Fruit fly (Drosophila melanogaster) whole organism, embryonic: ENCODE data around the gene Dtg.

Experiments used
- Aef1 ChIP-seq: fragments of 200-800 bp; sonication (Bioruptor generic); IDR thresholded peaks from 3 replicates; pipeline ENCODE4 v1.3.6; 2022; ENCODE audit warnings: missing biosample characterization, missing genetic modification characterization
- CG10267 ChIP-seq: fragments of 200-800 bp; sonication (Bioruptor generic); optimal IDR thresholded peaks from 2 replicates; lab custom pipeline; 2018; ENCODE audit warnings: missing biosample characterization, mild to moderate bottlenecking, missing genetic modification characterization, moderate library complexity
- CG10543 ChIP-seq: fragments of 200-800 bp; sonication (Bioruptor generic); optimal IDR thresholded peaks from 3 replicates; lab custom pipeline; 2017; ENCODE audit warnings: missing biosample characterization, mild to moderate bottlenecking, missing genetic modification characterization, moderate library complexity
- CG13296 ChIP-seq: fragments of 200-800 bp; sonication (Bioruptor generic); optimal IDR thresholded peaks from 3 replicates; lab custom pipeline; 2018; ENCODE audit warnings: missing biosample characterization, mild to moderate bottlenecking, missing genetic modification characterization
- CG13775 ChIP-seq: fragments of 200-800 bp; sonication (Bioruptor generic); optimal IDR thresholded peaks from 3 replicates; lab custom pipeline; 2017; ENCODE audit warnings: missing biosample characterization, mild to moderate bottlenecking, missing genetic modification characterization
- CG17328 ChIP-seq: fragments of 200-800 bp; sonication (Bioruptor generic); IDR thresholded peaks from 2 replicates; pipeline ENCODE4 v1.3.6; 2022; ENCODE audit warnings: missing biosample characterization, missing genetic modification characterization
- CG17361 ChIP-seq: fragments of 200-800 bp; sonication (Bioruptor generic); IDR thresholded peaks from 3 replicates; pipeline ENCODE4 v1.3.6; 2022; ENCODE audit warnings: missing biosample characterization, missing genetic modification characterization
- CG17568 ChIP-seq: fragments of 200-800 bp; sonication (Bioruptor generic); optimal IDR thresholded peaks from 2 replicates; lab custom pipeline; 2018; ENCODE audit warnings: missing biosample characterization, mild to moderate bottlenecking, missing genetic modification characterization, moderate library complexity
- CG2712 ChIP-seq: fragments of 200-800 bp; optimal IDR thresholded peaks from 3 replicates; lab custom pipeline; 2019; ENCODE audit warnings: missing biosample characterization, mild to moderate bottlenecking, missing genetic modification characterization, moderate library complexity
- CG30020 ChIP-seq: fragments of 200-800 bp; optimal IDR thresholded peaks from 2 replicates; lab custom pipeline; 2019; ENCODE audit warnings: missing biosample characterization, mild to moderate bottlenecking, missing genetic modification characterization, moderate library complexity
- CG33213 ChIP-seq: fragments of 200-800 bp; sonication (Bioruptor generic); optimal IDR thresholded peaks from 3 replicates; lab custom pipeline; 2016; ENCODE audit warnings: missing biosample characterization, missing genetic modification characterization
- CG3726 ChIP-seq: fragments of 200-800 bp; sonication (Bioruptor generic); IDR thresholded peaks from 3 replicates; pipeline ENCODE4, ENCODE4 v1.3.6; 2022; ENCODE audit warnings: missing biosample characterization, missing genetic modification characterization
- CG4820 ChIP-seq: fragments of 200-800 bp; sonication (Bioruptor generic); optimal IDR thresholded peaks from 3 replicates; lab custom pipeline; 2016; ENCODE audit warnings: missing biosample characterization, missing genetic modification characterization
- CG6689 ChIP-seq: fragments of 200-800 bp; sonication (Bioruptor generic); IDR thresholded peaks from 2 replicates; pipeline ENCODE4 v1.3.6; 2022; ENCODE audit warnings: missing biosample characterization, missing genetic modification characterization
- CG7357 ChIP-seq: fragments of 200-800 bp; sonication (Bioruptor generic); IDR thresholded peaks from 3 replicates; pipeline ENCODE4 v1.3.6; 2022; ENCODE audit warnings: missing biosample characterization, missing genetic modification characterization
- CG7786 ChIP-seq: fragments of 200-800 bp; sonication (Bioruptor generic); optimal IDR thresholded peaks from 2 replicates; lab custom pipeline; 2016; ENCODE audit warnings: missing biosample characterization, missing genetic modification characterization
- CG8388 ChIP-seq: fragments of 200-800 bp; sonication (Bioruptor generic); optimal IDR thresholded peaks from 2 replicates; lab custom pipeline; 2019; ENCODE audit warnings: missing biosample characterization, mild to moderate bottlenecking, missing genetic modification characterization, moderate library complexity
- CG8478 ChIP-seq: fragments of >200 bp; optimal IDR thresholded peaks from 2 replicates; lab custom pipeline; 2018
- Camta ChIP-seq: fragments of 200-800 bp; sonication (Bioruptor generic); optimal IDR thresholded peaks from 2 replicates; lab custom pipeline; 2016; ENCODE audit warnings: missing biosample characterization, missing genetic modification characterization
- Dbx ChIP-seq: fragments of 200-800 bp; sonication (Bioruptor generic); IDR thresholded peaks from 3 replicates; pipeline ENCODE4 v1.3.6; 2022; ENCODE audit warnings: missing biosample characterization, missing genetic modification characterization
- Deaf1 ChIP-seq: fragments of 200-800 bp; optimal IDR thresholded peaks from 3 replicates; lab custom pipeline; 2019; ENCODE audit warnings: missing biosample characterization, mild to moderate bottlenecking, missing genetic modification characterization, moderate library complexity
- Doc2 ChIP-seq: fragments of 200-800 bp; sonication (Bioruptor generic); IDR thresholded peaks from 2 replicates; pipeline ENCODE4 v1.3.6; 2022; ENCODE audit warnings: missing biosample characterization, missing genetic modification characterization
- Dref ChIP-seq: fragments of 200-800 bp; sonication (Bioruptor generic); IDR thresholded peaks from 2 replicates; pipeline ENCODE4 v1.3.6; 2022; ENCODE audit warnings: missing biosample characterization, missing genetic modification characterization
- E2f2 ChIP-seq: fragments of 200-800 bp; sonication (Bioruptor generic); IDR thresholded peaks from 2 replicates; pipeline ENCODE4 v1.3.6; 2022; ENCODE audit warnings: missing biosample characterization, missing genetic modification characterization
- ERR ChIP-seq: fragments of 200-800 bp; sonication (Bioruptor generic); optimal IDR thresholded peaks from 2 replicates; lab custom pipeline; 2016; ENCODE audit warnings: missing biosample characterization, missing genetic modification characterization
- GATAe ChIP-seq: fragments of 200-800 bp; sonication (Bioruptor generic); conservative IDR thresholded peaks from 2 replicates; pipeline ENCODE4 v1.3.6; 2022; ENCODE audit warnings: missing biosample characterization, missing genetic modification characterization
- Gug ChIP-seq: fragments of 200-800 bp; sonication (Bioruptor generic); IDR thresholded peaks from 4 replicates; pipeline ENCODE4 v1.3.6; 2022; ENCODE audit warnings: missing biosample characterization, missing genetic modification characterization
- HHEX ChIP-seq: fragments of 200-800 bp; sonication (Bioruptor generic); optimal IDR thresholded peaks from 3 replicates; lab custom pipeline; 2017; ENCODE audit warnings: missing biosample characterization, mild to moderate bottlenecking, missing genetic modification characterization, missing genetic modification reagents
- HmgD ChIP-seq: fragments of 200-800 bp; sonication (Bioruptor generic); optimal IDR thresholded peaks from 3 replicates; lab custom pipeline; 2016; ENCODE audit warnings: missing biosample characterization, missing genetic modification characterization
- Hr78 ChIP-seq, 2 experiments: fragments of 200-800 bp in 1 of 2; fragments of >200 bp in 1 of 2; sonication (Bioruptor generic) in 1 of 2; optimal IDR thresholded peaks; 2 replicates each; lab custom pipeline; 2017 to 2019; ENCODE audit warnings: missing biosample characterization in 2 of 2, missing genetic modification characterization in 2 of 2, mild to moderate bottlenecking in 1 of 2, moderate library complexity in 1 of 2
- Lpt ChIP-seq: fragments of >200 bp; optimal IDR thresholded peaks from 2 replicates; lab custom pipeline; 2018; ENCODE audit warnings: missing biosample characterization, missing genetic modification characterization
- Nf-YC ChIP-seq: fragments of 200-800 bp; optimal IDR thresholded peaks from 3 replicates; lab custom pipeline; 2019; ENCODE audit warnings: missing biosample characterization, mild to moderate bottlenecking, missing genetic modification characterization, moderate library complexity
- Sox102F ChIP-seq: fragments of 200-800 bp; sonication (Bioruptor generic); optimal IDR thresholded peaks from 2 replicates; lab custom pipeline; 2018; ENCODE audit warnings: missing biosample characterization, mild to moderate bottlenecking, missing genetic modification characterization, moderate library complexity
- bbx ChIP-seq: fragments of 200-800 bp; sonication (Bioruptor generic); IDR thresholded peaks from 2 replicates; pipeline ENCODE4 v1.3.6; 2022; ENCODE audit warnings: missing biosample characterization, missing genetic modification characterization; ENCODE audit not compliant: partially characterized antibody
- bigmax ChIP-seq: fragments of 200-800 bp; sonication (Bioruptor generic); optimal IDR thresholded peaks from 2 replicates; lab custom pipeline; 2018; ENCODE audit warnings: missing biosample characterization, mild to moderate bottlenecking, missing genetic modification characterization
- chm ChIP-seq: fragments of 200-800 bp; sonication (Bioruptor generic); IDR thresholded peaks from 2 replicates; pipeline ENCODE4 v1.3.6; 2022; ENCODE audit warnings: missing biosample characterization, missing genetic modification characterization
- disco-r ChIP-seq: fragments of 200-800 bp; sonication (Bioruptor generic); optimal IDR thresholded peaks from 2 replicates; lab custom pipeline; 2016; ENCODE audit warnings: missing biosample characterization, missing genetic modification characterization
- gem ChIP-seq: fragments of 200-800 bp; sonication (Bioruptor generic); optimal IDR thresholded peaks from 2 replicates; lab custom pipeline; 2019; ENCODE audit warnings: missing biosample characterization, mild to moderate bottlenecking, missing genetic modification characterization, moderate library complexity
- ham ChIP-seq: fragments of 200-800 bp; sonication (Bioruptor generic); IDR thresholded peaks from 2 replicates; pipeline ENCODE4 v1.3.6; 2022; ENCODE audit warnings: missing biosample characterization, missing genetic modification characterization
- lmd ChIP-seq: fragments of 200-800 bp; sonication (Bioruptor generic); IDR thresholded peaks from 2 replicates; pipeline ENCODE4 v1.3.6; 2022; ENCODE audit warnings: missing biosample characterization, missing genetic modification characterization
- mirr ChIP-seq: fragments of 200-800 bp; sonication (Bioruptor generic); optimal IDR thresholded peaks from 3 replicates; lab custom pipeline; 2018; ENCODE audit warnings: missing biosample characterization, mild to moderate bottlenecking, missing genetic modification characterization
- p53 ChIP-seq: fragments of 200-800 bp; sonication (Bioruptor generic); optimal IDR thresholded peaks from 2 replicates; lab custom pipeline; 2016; ENCODE audit warnings: missing biosample characterization, missing genetic modification characterization
- pb ChIP-seq: fragments of 200-800 bp; sonication (Bioruptor generic); optimal IDR thresholded peaks from 3 replicates; lab custom pipeline; 2016; ENCODE audit warnings: missing biosample characterization, missing genetic modification characterization
- pita ChIP-seq: fragments of 200-800 bp; sonication (Bioruptor generic); optimal IDR thresholded peaks from 2 replicates; lab custom pipeline; 2017; ENCODE audit warnings: missing biosample characterization, mild to moderate bottlenecking, missing genetic modification characterization
- pum ChIP-seq: fragments of 200-800 bp; sonication (Bioruptor generic); optimal IDR thresholded peaks from 2 replicates; lab custom pipeline; 2016; ENCODE audit warnings: missing biosample characterization, missing genetic modification characterization
- pzg ChIP-seq: fragments of 200-800 bp; sonication (Bioruptor generic); optimal IDR thresholded peaks from 3 replicates; lab custom pipeline; 2018; ENCODE audit warnings: missing biosample characterization, mild to moderate bottlenecking, missing genetic modification characterization, moderate library complexity
- repo ChIP-seq: fragments of 200-800 bp; sonication (Bioruptor generic); optimal IDR thresholded peaks from 2 replicates; lab custom pipeline; 2016; ENCODE audit warnings: missing biosample characterization, missing genetic modification characterization
- sens-2 ChIP-seq: fragments of 200-800 bp; sonication (Bioruptor generic); IDR thresholded peaks from 2 replicates; pipeline ENCODE4 v1.3.6; 2022; ENCODE audit warnings: missing biosample characterization, missing genetic modification characterization
- slou ChIP-seq: fragments of 200-800 bp; sonication (Bioruptor generic); optimal IDR thresholded peaks from 3 replicates; lab custom pipeline; 2016; ENCODE audit warnings: missing biosample characterization, missing genetic modification characterization
- trem ChIP-seq: fragments of 200-800 bp; optimal IDR thresholded peaks from 3 replicates; lab custom pipeline; 2019; ENCODE audit warnings: missing biosample characterization, mild to moderate bottlenecking, missing genetic modification characterization, moderate library complexity
- tx ChIP-seq: fragments of 200-800 bp; sonication (Bioruptor generic); optimal IDR thresholded peaks from 2 replicates; lab custom pipeline; 2016; ENCODE audit warnings: missing biosample characterization, missing genetic modification characterization
- zen ChIP-seq: fragments of 200-800 bp; sonication (Bioruptor generic); optimal IDR thresholded peaks from 3 replicates; lab custom pipeline; 2018; ENCODE audit warnings: missing biosample characterization, mild to moderate bottlenecking, missing genetic modification characterization, moderate library complexity
- zfh1 ChIP-seq: fragments of 200-800 bp; sonication (Bioruptor generic); IDR thresholded peaks from 3 replicates; pipeline ENCODE4 v1.3.6; 2022; ENCODE audit warnings: missing biosample characterization, missing genetic modification characterization

Gene Dtg

DNA sequence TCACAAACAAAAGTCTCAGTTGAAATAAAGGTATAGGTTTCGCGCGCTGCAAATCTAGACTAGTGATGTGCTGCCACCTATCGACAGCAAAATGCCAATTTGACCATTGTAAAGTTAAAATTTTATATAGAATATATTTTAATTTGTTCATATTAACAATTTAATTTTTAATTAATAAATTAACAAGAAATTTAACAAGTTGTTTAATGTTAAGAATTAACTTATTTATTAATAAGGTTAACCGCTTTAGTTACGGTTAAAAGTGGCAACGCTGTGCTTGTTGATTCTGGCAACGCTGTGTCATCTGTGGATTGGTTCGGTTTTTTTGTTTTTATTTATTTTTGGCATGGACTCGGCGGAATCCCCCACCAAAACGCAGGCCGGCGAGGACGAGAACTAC is 17.5 kb upstream of the Dtg start, which contains the start of gene Not10 (continued):
- TF ChIP-seq CG10267 (peak; percentile 79), CG4820 (GFP tag; lab: Kevin White, UChicago) (peak; percentile 2), pita (GFP tag; lab: Kevin White, UChicago) (no peak), Dbx (GFP tag; lab: Robert Waterston, UW) (peak; percentile 40; the same call in 1 of the 3 replicates), GATAe (GFP tag; lab: Robert Waterston, UW) (no peak), sens-2 (no peak), Lpt (GFP tag; lab: Kevin White, UChicago) (no peak), Doc2 (GFP tag; lab: Robert Waterston, UW) (no peak), CG13296 (GFP tag; lab: Kevin White, UChicago) (no peak), CG17328 (GFP tag; lab: Robert Waterston, UW) (no peak), lmd (GFP tag; lab: Robert Waterston, UW) (no peak; the same call in 1 of the 2 replicates), ERR (no peak), Camta (GFP tag; lab: Kevin White, UChicago) (no peak), CG6689 (GFP tag; lab: Robert Waterston, UW) (peak; percentile 43), bbx (GFP tag; lab: Robert Waterston, UW) (peak; percentile 33; the same call in 1 of the 2 replicates), zen (tag; lab: Kevin White, UChicago) (peak; percentile 23), zfh1 (GFP tag; lab: Robert Waterston, UW) (no peak), Sox102F (no peak), disco-r (GFP tag; lab: Kevin White, UChicago) (no peak), Gug (0 out of 4 replicates have a peak, but pooled peaks have one; percentile 22), CG30020 (tag; lab: Kevin White, UChicago) (peak; percentile 61), repo (GFP tag; lab: Kevin White, UChicago) (no peak), Deaf1 (tag; lab: Kevin White, UChicago) (no peak), tx (no peak), Aef1 (GFP tag; lab: Robert Waterston, UW) (no peak), HmgD (GFP tag; lab: Kevin White, UChicago) (no peak), pzg (GFP tag; lab: Kevin White, UChicago) (peak; percentile 45), slou (GFP tag; lab: Kevin White, UChicago) (no peak), Dref (0 out of 2 replicates have a peak, but pooled peaks have one; percentile 31), CG8388 (GFP tag; lab: Kevin White, UChicago) (peak; percentile 5), HHEX (GFP tag; lab: Kevin White, UChicago) (no peak), Hr78 (GFP tag; optimal IDR thresholded peaks at IDR 0.05; lab: Kevin White, UChicago) (no peak), CG13775 (GFP tag; lab: Kevin White, UChicago) (peak; percentile 50), p53 (GFP tag; lab: Kevin White, UChicago) (no peak), bigmax (GFP tag; lab: Kevin White, UChicago) (peak; percentile 70), trem (tag; lab: Kevin White, UChicago) (peak; percentile 73), mirr (GFP tag; lab: Kevin White, UChicago) (no peak), ham (GFP tag; lab: Robert Waterston, UW) (no peak), CG10543 (GFP tag; lab: Kevin White, UChicago) (no peak), Nf-YC (tag; lab: Kevin White, UChicago) (no peak), gem (tag; lab: Kevin White, UChicago) (no peak), CG2712 (tag; lab: Kevin White, UChicago) (peak; percentile 62), CG8478 (no peak), CG3726 (GFP tag; lab: Robert Waterston, UW) (no peak), CG33213 (GFP tag; lab: Kevin White, UChicago) (no peak), CG7786 (GFP tag; lab: Kevin White, UChicago) (no peak), pum (GFP tag; lab: Kevin White, UChicago) (no peak), CG17361 (GFP tag; lab: Robert Waterston, UW) (peak; percentile 60), CG17568 (GFP tag; lab: Kevin White, UChicago) (no peak), pb (GFP tag; lab: Kevin White, UChicago) (no peak), E2f2 (GFP tag; lab: Robert Waterston, UW) (peak; percentile 91), CG7357 (GFP tag; lab: Robert Waterston, UW) (no peak), chm (no peak)
